Worm (Caenorhabditis elegans) whole organism, young adult: ENCODE measurements around the gene F23B2.10.

Experiments
- B0261.1 ChIP-seq: sonication (generic microtip); optimal IDR thresholded peaks from 2 replicates; lab custom pipeline; 2016; ENCODE audit warnings: mild to moderate bottlenecking, missing genetic modification characterization, moderate library complexity, missing compliant biosample characterization
- B0336.3 ChIP-seq: fragments of 200-800 bp; sonication (Bioruptor generic); IDR thresholded peaks from 2 replicates; pipeline ENCODE4 v1.3.6; 2022; ENCODE audit warnings: missing genetic modification characterization, missing compliant biosample characterization
- F10E7.11 ChIP-seq: sonication (generic microtip); optimal IDR thresholded peaks from 2 replicates; lab custom pipeline; 2017; ENCODE audit warnings: mild to moderate bottlenecking, missing genetic modification characterization, moderate library complexity, missing compliant biosample characterization
- F22D6.2 ChIP-seq: sonication (generic microtip); optimal IDR thresholded peaks from 2 replicates; lab custom pipeline; 2016; ENCODE audit warnings: mild to moderate bottlenecking, missing genetic modification characterization, missing compliant biosample characterization
- F23B12.7 ChIP-seq: sonication (generic microtip); optimal IDR thresholded peaks from 2 replicates; lab custom pipeline; 2017; ENCODE audit warnings: missing genetic modification characterization, mild to moderate bottlenecking, missing compliant biosample characterization, antibody characterized with exemption, moderate library complexity; ENCODE audit not compliant: insufficient read depth
- F49E8.2 ChIP-seq: sonication (generic microtip); optimal IDR thresholded peaks from 3 replicates; lab custom pipeline; 2017; ENCODE audit warnings: missing genetic modification characterization, mild to moderate bottlenecking, missing compliant biosample characterization, antibody characterized with exemption, moderate library complexity; ENCODE audit not compliant: insufficient read depth
- K11D2.4 ChIP-seq: fragments of 200-800 bp; sonication (Bioruptor generic); IDR thresholded peaks from 2 replicates; pipeline ENCODE4 v1.3.6; 2022; ENCODE audit warnings: missing genetic modification reagents, missing genetic modification characterization, missing compliant biosample characterization
- T07F8.4 ChIP-seq: sonication (generic microtip); optimal IDR thresholded peaks from 2 replicates; lab custom pipeline; 2016; ENCODE audit warnings: mild to moderate bottlenecking, missing genetic modification characterization, moderate library complexity, missing compliant biosample characterization
- T26A5.8 ChIP-seq: sonication (generic microtip); optimal IDR thresholded peaks from 2 replicates; lab custom pipeline; 2016; ENCODE audit warnings: missing genetic modification characterization, missing compliant biosample characterization
- Y53F4B.3 ChIP-seq: fragments of 200-800 bp; sonication (Bioruptor generic); IDR thresholded peaks from 2 replicates; pipeline ENCODE4 v1.3.6; 2022; ENCODE audit warnings: missing genetic modification reagents, missing genetic modification characterization, missing compliant biosample characterization
- Y79H2A.3 ChIP-seq: fragments of 200-800 bp; sonication (Bioruptor generic); conservative IDR thresholded peaks from 2 replicates; pipeline ENCODE4 v1.3.6; 2022; ENCODE audit warnings: missing genetic modification reagents, missing genetic modification characterization, missing compliant biosample characterization
- aptf-2 ChIP-seq: fragments of 200-800 bp; sonication (Bioruptor generic); conservative IDR thresholded peaks from 2 replicates; pipeline ENCODE4 v1.3.6; 2022; ENCODE audit warnings: missing genetic modification reagents, missing genetic modification characterization, missing compliant biosample characterization
- attf-6 ChIP-seq: fragments of 200-800 bp; sonication (Bioruptor generic); IDR thresholded peaks from 2 replicates; pipeline ENCODE4 v1.3.6; 2022; ENCODE audit warnings: missing genetic modification reagents, missing genetic modification characterization, missing compliant biosample characterization
- bed-1 ChIP-seq: fragments of 200-800 bp; sonication (Bioruptor generic); IDR thresholded peaks from 2 replicates; pipeline ENCODE4 v1.3.6; 2022; ENCODE audit warnings: missing genetic modification reagents, missing genetic modification characterization, missing compliant biosample characterization
- cebp-1 ChIP-seq, 2 experiments: fragments of 200-800 bp in 1 of 2; sonication (Bioruptor generic) in 1 of 2; sonication (generic microtip) in 1 of 2; IDR thresholded peaks in 1 of 2; optimal IDR thresholded peaks in 1 of 2; 2 replicates each; pipeline versions ENCODE4 v1.3.6 to Lab custom; 2017 to 2022; ENCODE audit warnings: missing compliant biosample characterization in 2 of 2, missing genetic modification characterization in 2 of 2, mild to moderate bottlenecking in 1 of 2, missing genetic modification reagents in 1 of 2, moderate library complexity in 1 of 2
- ceh-58 ChIP-seq: fragments of 200-800 bp; sonication (Bioruptor generic); IDR thresholded peaks from 2 replicates; pipeline ENCODE4 v1.3.6; 2022; ENCODE audit warnings: missing genetic modification characterization, missing compliant biosample characterization
- ceh-91 ChIP-seq: fragments of 200-800 bp; sonication (Bioruptor generic); IDR thresholded peaks from 2 replicates; pipeline ENCODE4 v1.3.6; 2022; ENCODE audit warnings: missing genetic modification reagents, missing genetic modification characterization, missing compliant biosample characterization
- dpff-1 ChIP-seq: sonication (generic microtip); optimal IDR thresholded peaks from 2 replicates; lab custom pipeline; 2017; ENCODE audit warnings: mild to moderate bottlenecking, missing genetic modification characterization, missing compliant biosample characterization
- ets-4 ChIP-seq: fragments of 200-800 bp; sonication (Bioruptor generic); optimal IDR thresholded peaks from 2 replicates; lab custom pipeline; 2018; ENCODE audit warnings: mild to moderate bottlenecking, missing genetic modification characterization, missing compliant biosample characterization
- fkh-3 ChIP-seq: sonication (generic microtip); optimal IDR thresholded peaks from 2 replicates; lab custom pipeline; 2016; ENCODE audit warnings: mild to moderate bottlenecking, missing genetic modification characterization, missing compliant biosample characterization
- hlh-12 ChIP-seq: sonication (generic microtip); optimal IDR thresholded peaks from 2 replicates; lab custom pipeline; 2016; ENCODE audit warnings: missing genetic modification characterization, missing compliant biosample characterization
- hmg-20 ChIP-seq: fragments of 200-800 bp; sonication (Bioruptor generic); IDR thresholded peaks from 2 replicates; pipeline ENCODE4 v1.3.6; 2022; ENCODE audit warnings: missing genetic modification reagents, missing genetic modification characterization, missing compliant biosample characterization
- let-526 ChIP-seq: fragments of 200-800 bp; sonication (Bioruptor generic); IDR thresholded peaks from 2 replicates; pipeline ENCODE4 v1.3.6; 2022; ENCODE audit warnings: missing genetic modification reagents, missing genetic modification characterization, missing compliant biosample characterization
- lin-26 ChIP-seq: fragments of 200-800 bp; sonication (Bioruptor generic); IDR thresholded peaks from 2 replicates; pipeline ENCODE4 v1.3.6; 2022; ENCODE audit warnings: missing genetic modification reagents, missing genetic modification characterization, missing compliant biosample characterization
- lin-35 ChIP-seq, 3 experiments: fragments of 150-350 bp in 2 of 3; sonication (generic microtip) in 1 of 3; optimal IDR thresholded peaks; 2 replicates each; lab custom pipeline; 2014 to 2018; ENCODE audit warnings: missing biosample characterization in 3 of 3, missing genetic modification characterization in 3 of 3, missing genetic modification reagents in 3 of 3
- lsl-1 ChIP-seq: fragments of 200-800 bp; sonication (Bioruptor generic); optimal IDR thresholded peaks from 2 replicates; lab custom pipeline; 2018; ENCODE audit warnings: mild to moderate bottlenecking, missing genetic modification characterization, moderate library complexity, missing compliant biosample characterization
- madf-10 ChIP-seq: sonication (generic microtip); optimal IDR thresholded peaks from 2 replicates; lab custom pipeline; 2016; ENCODE audit warnings: mild to moderate bottlenecking, missing genetic modification characterization, missing compliant biosample characterization
- madf-3 ChIP-seq: fragments of 200-800 bp; sonication (Bioruptor generic); IDR thresholded peaks from 2 replicates; pipeline ENCODE4 v1.3.6; 2022; ENCODE audit warnings: missing genetic modification reagents, missing genetic modification characterization, missing compliant biosample characterization
- madf-6 ChIP-seq: fragments of 200-800 bp; sonication (Bioruptor generic); IDR thresholded peaks from 2 replicates; pipeline ENCODE4 v1.3.6; 2022; ENCODE audit warnings: missing genetic modification reagents, missing genetic modification characterization, missing compliant biosample characterization
- madf-8 ChIP-seq: fragments of 200-800 bp; sonication (Bioruptor generic); conservative IDR thresholded peaks from 2 replicates; pipeline ENCODE4 v1.3.6; 2022; ENCODE audit warnings: missing genetic modification reagents, missing genetic modification characterization, missing compliant biosample characterization
- nfya-2 ChIP-seq: fragments of 200-800 bp; sonication (Bioruptor generic); IDR thresholded peaks from 2 replicates; pipeline ENCODE4 v1.3.6; 2022; ENCODE audit warnings: missing genetic modification reagents, missing genetic modification characterization, missing compliant biosample characterization
- nhr-90 ChIP-seq: sonication (generic microtip); optimal IDR thresholded peaks from 2 replicates; lab custom pipeline; 2016; ENCODE audit warnings: missing genotype, mild to moderate bottlenecking, missing genetic modification characterization, missing compliant biosample characterization
- sdz-38 ChIP-seq: sonication (generic microtip); optimal IDR thresholded peaks from 2 replicates; lab custom pipeline; 2016; ENCODE audit warnings: missing genotype, missing genetic modification characterization, missing compliant biosample characterization
- sea-2 ChIP-seq: fragments of 200-800 bp; sonication (Bioruptor generic); IDR thresholded peaks from 2 replicates; pipeline ENCODE4 v1.3.6; 2022; ENCODE audit warnings: missing genetic modification characterization, missing compliant biosample characterization
- snpc-1.1 ChIP-seq: sonication (generic microtip); optimal IDR thresholded peaks from 2 replicates; lab custom pipeline; 2017; ENCODE audit warnings: missing genetic modification characterization, mild to moderate bottlenecking, missing compliant biosample characterization, antibody characterized with exemption, moderate library complexity, missing genotype, missing genetic modification reagents; ENCODE audit not compliant: insufficient read depth
- snpc-1.3 ChIP-seq: sonication (generic microtip); optimal IDR thresholded peaks from 2 replicates; lab custom pipeline; 2017; ENCODE audit warnings: missing genetic modification characterization, mild to moderate bottlenecking, missing compliant biosample characterization, antibody characterized with exemption, moderate library complexity, missing genotype, missing genetic modification reagents; ENCODE audit not compliant: insufficient read depth
- snpc-3.4 ChIP-seq: sonication (generic microtip); optimal IDR thresholded peaks from 2 replicates; lab custom pipeline; 2017; ENCODE audit warnings: missing genetic modification characterization, mild to moderate bottlenecking, missing compliant biosample characterization, antibody characterized with exemption, moderate library complexity, missing genotype, missing genetic modification reagents
- snpc-4 ChIP-seq, 5 experiments: fragments of 150-350 bp in 1 of 5; sonication (generic microtip) in 4 of 5; optimal IDR thresholded peaks; 2 replicates each; lab custom pipeline; 2014 to 2018; ENCODE audit warnings: missing genetic modification characterization in 5 of 5, missing biosample characterization in 3 of 5, antibody characterized with exemption in 2 of 5, mild to moderate bottlenecking in 2 of 5, missing compliant biosample characterization in 2 of 5, missing genotype in 2 of 5, moderate library complexity in 2 of 5, missing genetic modification reagents in 1 of 5
- tbp1 ChIP-seq: fragments of 200-800 bp; sonication (Bioruptor generic); optimal IDR thresholded peaks from 2 replicates; lab custom pipeline; 2018; ENCODE audit warnings: mild to moderate bottlenecking, missing genetic modification characterization, missing compliant biosample characterization
- tlf-1 ChIP-seq: fragments of 200-800 bp; sonication (Bioruptor generic); optimal IDR thresholded peaks from 2 replicates; lab custom pipeline; 2018; ENCODE audit warnings: mild to moderate bottlenecking, missing genetic modification characterization, missing compliant biosample characterization
- unc-62 ChIP-seq: fragments of 150-350 bp; optimal IDR thresholded peaks from 2 replicates; lab custom pipeline; 2014; ENCODE audit warnings: missing biosample characterization, missing genetic modification reagents, missing genetic modification characterization
- zfh-2 ChIP-seq: fragments of 200-800 bp; sonication (Bioruptor generic); conservative IDR thresholded peaks from 2 replicates; pipeline ENCODE4 v1.3.6; 2022; ENCODE audit warnings: missing genetic modification reagents, missing genetic modification characterization, missing compliant biosample characterization
- zim-3 ChIP-seq: sonication (generic microtip); optimal IDR thresholded peaks from 2 replicates; lab custom pipeline; 2017; ENCODE audit warnings: mild to moderate bottlenecking, missing genetic modification characterization, moderate library complexity, missing compliant biosample characterization
- ztf-18 ChIP-seq: sonication (generic microtip); optimal IDR thresholded peaks from 2 replicates; lab custom pipeline; 2016; ENCODE audit warnings: missing genotype, mild to moderate bottlenecking, missing genetic modification characterization, missing compliant biosample characterization
- ztf-25 ChIP-seq: fragments of 200-800 bp; sonication (Bioruptor generic); IDR thresholded peaks from 2 replicates; pipeline ENCODE4 v1.3.6; 2022; ENCODE audit warnings: missing genetic modification reagents, missing genetic modification characterization, missing compliant biosample characterization
- ztf-26 ChIP-seq: sonication (generic microtip); optimal IDR thresholded peaks from 2 replicates; lab custom pipeline; 2017; ENCODE audit warnings: missing genetic modification characterization, missing compliant biosample characterization

Gene F23B2.10

DNA sequence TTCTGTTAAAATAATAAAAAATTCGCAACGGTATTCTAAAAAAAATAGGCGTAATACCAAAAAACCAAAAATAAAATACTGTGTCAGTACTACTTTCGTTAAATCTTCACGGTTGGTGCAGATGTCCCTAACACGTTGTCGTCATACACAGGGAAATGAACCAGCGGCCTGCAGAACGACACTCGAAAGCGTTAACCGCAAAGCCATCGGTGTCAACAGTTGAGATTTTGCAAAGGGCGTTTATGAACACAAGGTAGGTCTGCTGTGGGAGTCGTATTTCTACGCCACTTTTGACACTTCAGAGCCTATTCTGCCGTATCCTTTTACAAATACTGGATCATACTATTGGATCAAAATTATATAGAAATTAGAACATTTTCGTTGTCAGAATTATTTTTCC, 37.0 kb upstream of the F23B2.10 start (continued):
- TF ChIP-seq Y53F4B.3 (GFP tag; lab: Robert Waterston, UW), result no peak
- no peak for TF ChIP-seq ceh-91
- peak; percentile 43 for TF ChIP-seq lsl-1 (GFP tag; lab: Kevin White, UChicago)
- no peak for TF ChIP-seq K11D2.4 (GFP tag; lab: Robert Waterston, UW)
- TF ChIP-seq lin-35 (GFP tag; optimal IDR thresholded peaks at IDR 0.05; lab: Kevin White, UChicago), result no peak
- TF ChIP-seq sea-2, result no peak
- TF ChIP-seq zfh-2 (GFP tag; lab: Robert Waterston, UW), result no peak
- no peak for TF ChIP-seq hmg-20 (GFP tag; lab: Robert Waterston, UW)
- peak; percentile 72 for TF ChIP-seq madf-10 (tag; lab: Kevin White, UChicago)
- peak; percentile 27 for TF ChIP-seq ztf-26 (tag; lab: Kevin White, UChicago)
- TF ChIP-seq F23B12.7 (tag; lab: Kevin White, UChicago), result peak; percentile 89
- TF ChIP-seq tlf-1, result no peak
- TF ChIP-seq ztf-25, result no peak; the same call in 1 of the 2 replicates
- TF ChIP-seq fkh-3 (tag; lab: Kevin White, UChicago), result no peak
- TF ChIP-seq madf-3 (GFP tag; lab: Robert Waterston, UW), result 0 out of 2 replicates have a peak, but pooled peaks have one; percentile 51
- TF ChIP-seq snpc-1.1 (tag; lab: Kevin White, UChicago), result peak; percentile 29
- peak; percentile 98 for TF ChIP-seq tbp1
- no peak for TF ChIP-seq bed-1
- no peak for TF ChIP-seq lin-26 (GFP tag; lab: Robert Waterston, UW)
- no peak for TF ChIP-seq madf-6 (GFP tag; lab: Robert Waterston, UW)
- no peak for TF ChIP-seq T26A5.8 (tag; lab: Kevin White, UChicago)
- peak; percentile 52; the same call in 1 of the 2 replicates for TF ChIP-seq cebp-1 (GFP tag; IDR thresholded peaks at IDR 0.05; lab: Robert Waterston, UW)
- TF ChIP-seq cebp-1 (tag; optimal IDR thresholded peaks at IDR 0.05; lab: Kevin White, UChicago), result no peak
- TF ChIP-seq zim-3 (tag; lab: Kevin White, UChicago), result peak; percentile 62
- peak; percentile 68 for TF ChIP-seq snpc-4 (GFP tag; optimal IDR thresholded peaks at IDR 0.05; lab: Kevin White, UChicago)
- peak in 3 of 4 experiments; percentile 48 to 80 (median 69) for TF ChIP-seq snpc-4 (tag; optimal IDR thresholded peaks at IDR 0.05; lab: Kevin White, UChicago)
- peak; percentile 85 for TF ChIP-seq nhr-90
- 0 out of 2 replicates have a peak, but pooled peaks have one; percentile 36 for TF ChIP-seq aptf-2 (GFP tag; lab: Robert Waterston, UW)
- 0 out of 2 replicates have a peak, but pooled peaks have one; percentile 25 for TF ChIP-seq let-526 (GFP tag; lab: Robert Waterston, UW)
- TF ChIP-seq ets-4, result no peak
- no peak for TF ChIP-seq unc-62 (GFP tag; lab: Kevin White, UChicago)
- TF ChIP-seq ceh-58 (GFP tag; lab: Robert Waterston, UW), result no peak
- TF ChIP-seq madf-8 (GFP tag; lab: Robert Waterston, UW), result 0 out of 2 replicates have a peak, but pooled peaks have one; percentile 5
- no peak for TF ChIP-seq B0336.3 (GFP tag; lab: Robert Waterston, UW)
- TF ChIP-seq ztf-18 (tag; lab: Kevin White, UChicago), result peak; percentile 48
- peak; percentile 30 for TF ChIP-seq F10E7.11 (tag; lab: Kevin White, UChicago)
- peak; percentile 33 for TF ChIP-seq F22D6.2
- TF ChIP-seq nfya-2, result no peak
- peak; percentile 75 for TF ChIP-seq hlh-12 (tag; lab: Kevin White, UChicago)
- TF ChIP-seq snpc-1.3 (tag; lab: Kevin White, UChicago), result peak; percentile 80
- peak; percentile 75 for TF ChIP-seq snpc-3.4 (tag; lab: Kevin White, UChicago)
- TF ChIP-seq T07F8.4 (tag; lab: Kevin White, UChicago), result peak; percentile 72
- no peak for TF ChIP-seq sdz-38 (tag; lab: Kevin White, UChicago)
- peak; percentile 86 for TF ChIP-seq B0261.1 (tag; lab: Kevin White, UChicago)
- no peak for TF ChIP-seq dpff-1 (tag; lab: Kevin White, UChicago)
- TF ChIP-seq attf-6 (GFP tag; lab: Robert Waterston, UW), result peak; percentile 61; the same call in 1 of the 2 replicates
- TF ChIP-seq F49E8.2 (tag; lab: Kevin White, UChicago), result peak; percentile 51
- TF ChIP-seq Y79H2A.3, result 0 out of 2 replicates have a peak, but pooled peaks have one; percentile 27
